Fruit fly (Drosophila melanogaster): ENCODE results near the gene CG46457.

DNA sequence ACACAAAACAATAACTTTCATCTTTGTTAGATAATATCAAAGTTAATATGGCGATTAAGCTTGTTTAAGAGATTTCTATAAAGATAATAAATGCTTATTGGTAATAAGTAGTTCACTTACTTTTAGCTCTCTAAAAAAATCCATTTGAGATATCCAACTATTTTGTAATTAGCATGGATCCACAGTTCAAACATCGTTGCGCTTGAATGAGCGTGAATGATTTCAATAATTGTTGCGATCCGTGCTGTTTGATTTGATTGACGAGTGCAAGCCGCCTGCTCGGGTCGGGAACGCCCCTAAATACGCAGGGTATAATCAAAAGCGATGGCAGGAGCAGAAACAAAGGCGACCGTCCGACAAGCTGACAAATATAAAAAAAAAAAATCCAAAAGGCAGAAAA, 2.5 kb downstream of the CG46457 start:
- TF ChIP-seq CG8478 (optimal IDR thresholded peaks at IDR 0.05), result no peak
- TF ChIP-seq CTCF (optimal IDR thresholded peaks at IDR 0.05), result no peak

All from S2 (cell line).